Fruit fly (Drosophila melanogaster): Measurements from ENCODE around the gene CG6041.

- no peak for TF ChIP-seq Dll (optimal IDR thresholded peaks at IDR 0.05)
- peak in 1 of 2 experiments; percentile 94 for TF ChIP-seq EcR (GFP tag; optimal IDR thresholded peaks at IDR 0.05)
- no peak for TF ChIP-seq psq (optimal IDR thresholded peaks at IDR 0.05)
- no peak for TF ChIP-seq pan (optimal IDR thresholded peaks at IDR 0.05)
These were observed 43.4 kb upstream of the CG6041 start for dm6 chrX:5904377-5905085.
